Worm (Caenorhabditis elegans): ENCODE data around the gene Y53F4B.21.

- no peak for TF ChIP-seq ham-2 (GFP tag; optimal IDR thresholded peaks at IDR 0.05)
- no peak for TF ChIP-seq lsy-2 (tag; optimal IDR thresholded peaks at IDR 0.05)
- no peak for TF ChIP-seq unc-62 (GFP tag; optimal IDR thresholded peaks at IDR 0.05)
- TF ChIP-seq ces-1 (GFP tag; optimal IDR thresholded peaks at IDR 0.05): peak; percentile 58
- no peak for TF ChIP-seq snpc-4 (tag; optimal IDR thresholded peaks at IDR 0.05)
- no peak for TF ChIP-seq nhr-237 (tag; optimal IDR thresholded peaks at IDR 0.05)
- TF ChIP-seq nhr-12 (tag; optimal IDR thresholded peaks at IDR 0.05): no peak
- TF ChIP-seq lin-32 (GFP tag; optimal IDR thresholded peaks at IDR 0.05): no peak
- no peak for TF ChIP-seq blmp-1 (tag; optimal IDR thresholded peaks at IDR 0.05)
Observed at ce11 chrII:15080535-15080934, 9.4 kb upstream of the Y53F4B.21 start.

All from whole organism, mixed stage, embryonic.